Worm (Caenorhabditis elegans) whole organism, L3 larva: ENCODE results near the gene M199.8.

Experiments used
- ama-1 ChIP-seq: fragments of 150-350 bp; optimal IDR thresholded peaks from 2 replicates; lab custom pipeline; 2018
- elt-3 ChIP-seq, 3 experiments: fragments of 150-350 bp in 1 of 3; sonication (generic microtip) in 2 of 3; optimal IDR thresholded peaks; 2 replicates in 2 of 3; 4 replicates in 1 of 3; lab custom pipeline; 2014 to 2017; ENCODE audit warnings: missing biosample characterization in 3 of 3, missing genetic modification characterization in 3 of 3
- lin-15B ChIP-seq: fragments of 150-350 bp; optimal IDR thresholded peaks from 2 replicates; lab custom pipeline; 2014; ENCODE audit warnings: missing biosample characterization, missing genetic modification characterization
- lin-39 ChIP-seq: fragments of 150-350 bp; optimal IDR thresholded peaks from 2 replicates; lab custom pipeline; 2018; ENCODE audit warnings: missing biosample characterization, missing genetic modification reagents, missing genetic modification characterization
- nhr-43 ChIP-seq: sonication (generic microtip); optimal IDR thresholded peaks from 2 replicates; lab custom pipeline; 2016; ENCODE audit warnings: mild to moderate bottlenecking, missing genetic modification characterization, missing compliant biosample characterization; ENCODE audit not compliant: poor library complexity, severe bottlenecking
- pqm-1 ChIP-seq: fragments of 150-350 bp; optimal IDR thresholded peaks from 2 replicates; lab custom pipeline; 2017; ENCODE audit warnings: missing biosample characterization, missing genetic modification characterization, inconsistent platforms
- skn-1 ChIP-seq: fragments of 150-350 bp; optimal IDR thresholded peaks from 2 replicates; lab custom pipeline; 2014; ENCODE audit warnings: missing biosample characterization, missing genetic modification characterization
- snpc-4 ChIP-seq: fragments of 150-350 bp; optimal IDR thresholded peaks from 2 replicates; lab custom pipeline; 2014; ENCODE audit warnings: missing biosample characterization, missing genetic modification characterization
- unc-39 ChIP-seq: sonication (generic microtip); optimal IDR thresholded peaks from 4 replicates; lab custom pipeline; 2017; ENCODE audit warnings: missing biosample characterization, missing genetic modification characterization

ce11 chrIV:15114324-15114723, 19.5 kb downstream of the M199.8 start, which contains the start of gene M199.135:
- TF ChIP-seq pqm-1: no peak
- TF ChIP-seq unc-39 (tag; lab: Kevin White, UChicago): no peak
- no peak for TF ChIP-seq skn-1
- TF ChIP-seq lin-39: no peak
- no peak for TF ChIP-seq elt-3 (tag; optimal IDR thresholded peaks at IDR 0.05; lab: Kevin White, UChicago)
- no peak for TF ChIP-seq lin-15B (tag; lab: Kevin White, UChicago)
- TF ChIP-seq nhr-43 (tag; lab: Kevin White, UChicago): no peak
- TF ChIP-seq snpc-4: no peak
- no peak for TF ChIP-seq ama-1 (lab: Kevin White, UChicago)
